Fruit fly (Drosophila melanogaster): ENCODE measurements around the gene CG9004.

DNA sequence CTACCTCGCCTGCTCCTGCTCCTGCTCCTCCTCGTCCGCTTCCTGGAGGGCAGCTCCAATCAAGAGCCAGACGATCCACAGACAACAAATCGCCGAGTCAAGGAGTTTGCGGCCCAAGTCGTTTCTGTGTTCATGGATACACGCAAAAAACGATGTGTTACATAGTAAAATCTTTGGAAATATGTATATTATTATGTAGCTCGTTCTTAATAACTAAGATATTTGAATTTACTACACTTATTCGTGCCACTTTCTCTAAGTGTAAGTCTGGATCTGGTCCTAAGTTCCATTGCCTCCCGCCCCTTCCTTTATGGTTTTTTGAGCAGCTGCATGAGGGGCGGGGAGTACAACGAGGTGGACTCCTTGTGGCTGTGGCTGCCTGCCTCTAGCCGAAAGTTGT is 12.9 kb downstream of the CG9004 start:
- no peak for TF ChIP-seq insv (optimal IDR thresholded peaks at IDR 0.05)
- no peak for TF ChIP-seq psq (optimal IDR thresholded peaks at IDR 0.05)
- no peak for TF ChIP-seq Sin3A (optimal IDR thresholded peaks at IDR 0.05)
